Fruit fly (Drosophila melanogaster): ENCODE results near the gene CG9368.
A peak's percentile ranks its signal among the peaks of the same experiment; 100 is the strongest.

Gene CG9368

dm6 chr3L:19598369-19599148 lies 2.9 kb upstream of the CG9368 start, which contains the start of the genes ash1 and Taf6 (continued):
- no peak for TF ChIP-seq Oli (tag; optimal IDR thresholded peaks at IDR 0.05)
- peak; percentile 69 for TF ChIP-seq MESR4 (GFP tag; optimal IDR thresholded peaks at IDR 0.05)
- peak; percentile 16 for TF ChIP-seq CG13424 (tag; optimal IDR thresholded peaks at IDR 0.05)
- no peak for TF ChIP-seq CG4282 (GFP tag; optimal IDR thresholded peaks at IDR 0.05)
- TF ChIP-seq CG4854 (GFP tag; optimal IDR thresholded peaks at IDR 0.05): no peak
- TF ChIP-seq gfzf (GFP tag; optimal IDR thresholded peaks at IDR 0.05): peak; percentile 80
- TF ChIP-seq CG11456 (GFP tag; IDR thresholded peaks at IDR 0.05): no peak
- no peak for TF ChIP-seq yki (optimal IDR thresholded peaks at IDR 0.05)
- peak; percentile 41 for TF ChIP-seq Elba2 (GFP tag; optimal IDR thresholded peaks at IDR 0.05)
- TF ChIP-seq Lhr (GFP tag; optimal IDR thresholded peaks at IDR 0.05): peak; percentile 33
- TF ChIP-seq CG4707 (GFP tag; optimal IDR thresholded peaks at IDR 0.05): no peak
- TF ChIP-seq HHEX (GFP tag; optimal IDR thresholded peaks at IDR 0.05): no peak
- no peak for TF ChIP-seq CG13775 (GFP tag; optimal IDR thresholded peaks at IDR 0.05)
- no peak for TF ChIP-seq CG8290 (GFP tag; optimal IDR thresholded peaks at IDR 0.05)
- no peak for TF ChIP-seq CG8290 (tag; optimal IDR thresholded peaks at IDR 0.05)
- TF ChIP-seq ewg (GFP tag; optimal IDR thresholded peaks at IDR 0.05): no peak
- peak; percentile 84 for TF ChIP-seq YL-1 (GFP tag; optimal IDR thresholded peaks at IDR 0.05)
- TF ChIP-seq CG2889 (GFP tag; IDR thresholded peaks at IDR 0.05): no peak
- peak; percentile 39 for TF ChIP-seq Med (GFP tag)
- TF ChIP-seq bcd (GFP tag; optimal IDR thresholded peaks at IDR 0.05): no peak
- no peak for TF ChIP-seq bigmax (GFP tag; optimal IDR thresholded peaks at IDR 0.05)
- TF ChIP-seq CG16863 (GFP tag; optimal IDR thresholded peaks at IDR 0.05): no peak
- TF ChIP-seq phol (tag; optimal IDR thresholded peaks at IDR 0.05): peak; percentile 71
- TF ChIP-seq caup (GFP tag; optimal IDR thresholded peaks at IDR 0.05; ENCODE audit: severe bottlenecking): no peak
- no peak for TF ChIP-seq CG30431 (GFP tag; optimal IDR thresholded peaks at IDR 0.05)
- peak in 1 of 2 experiments; percentile 28 for TF ChIP-seq tll (GFP tag; optimal IDR thresholded peaks at IDR 0.05)
- TF ChIP-seq GATAe (GFP tag; conservative IDR thresholded peaks at IDR 0.05): no peak
- TF ChIP-seq Ptx1 (GFP tag; IDR thresholded peaks at IDR 0.05): no peak
- no peak for TF ChIP-seq Hmx (GFP tag; optimal IDR thresholded peaks at IDR 0.05)
- TF ChIP-seq Camta (GFP tag; optimal IDR thresholded peaks at IDR 0.05): no peak
- TF ChIP-seq jing (GFP tag; optimal IDR thresholded peaks at IDR 0.05): no peak
- no peak for TF ChIP-seq Taf1 (GFP tag; IDR thresholded peaks at IDR 0.05)
- peak; percentile 57 for TF ChIP-seq CG8924 (tag; optimal IDR thresholded peaks at IDR 0.05)
- peak in 1 of 3 experiments; percentile 38 for TF ChIP-seq lola (GFP tag; optimal IDR thresholded peaks at IDR 0.05)
- TF ChIP-seq HmgZ (tag; optimal IDR thresholded peaks at IDR 0.05): no peak
- TF ChIP-seq Dp (GFP tag; optimal IDR thresholded peaks at IDR 0.05): peak; percentile 18
- peak; percentile 11 for TF ChIP-seq dmrt11E (tag; optimal IDR thresholded peaks at IDR 0.05)
- TF ChIP-seq CG2116 (GFP tag; optimal IDR thresholded peaks at IDR 0.05): peak; percentile 44
- TF ChIP-seq CG4424 (GFP tag; optimal IDR thresholded peaks at IDR 0.05): no peak
- TF ChIP-seq Pdp1 (GFP tag; optimal IDR thresholded peaks at IDR 0.05): peak in 1 of 2 experiments; percentile 75
- TF ChIP-seq CG31365 (tag; optimal IDR thresholded peaks at IDR 0.05): no peak
- no peak for TF ChIP-seq BtbVII (GFP tag; optimal IDR thresholded peaks at IDR 0.05)
- TF ChIP-seq CG18262 (tag; optimal IDR thresholded peaks at IDR 0.05): no peak
- TF ChIP-seq CG1647 (GFP tag; optimal IDR thresholded peaks at IDR 0.05): no peak
- TF ChIP-seq CG7556 (GFP tag; optimal IDR thresholded peaks at IDR 0.05): no peak
- peak; percentile 89 for TF ChIP-seq BEAF-32 (GFP tag; optimal IDR thresholded peaks at IDR 0.05)
- no peak for TF ChIP-seq schlank (tag; optimal IDR thresholded peaks at IDR 0.05)
- no peak for TF ChIP-seq dm (GFP tag; optimal IDR thresholded peaks at IDR 0.05)
- no peak for TF ChIP-seq Atf6 (GFP tag; IDR thresholded peaks at IDR 0.05)
